Fruit fly (Drosophila melanogaster): ENCODE results near the gene CG3308.

Gene CG3308

DNA sequence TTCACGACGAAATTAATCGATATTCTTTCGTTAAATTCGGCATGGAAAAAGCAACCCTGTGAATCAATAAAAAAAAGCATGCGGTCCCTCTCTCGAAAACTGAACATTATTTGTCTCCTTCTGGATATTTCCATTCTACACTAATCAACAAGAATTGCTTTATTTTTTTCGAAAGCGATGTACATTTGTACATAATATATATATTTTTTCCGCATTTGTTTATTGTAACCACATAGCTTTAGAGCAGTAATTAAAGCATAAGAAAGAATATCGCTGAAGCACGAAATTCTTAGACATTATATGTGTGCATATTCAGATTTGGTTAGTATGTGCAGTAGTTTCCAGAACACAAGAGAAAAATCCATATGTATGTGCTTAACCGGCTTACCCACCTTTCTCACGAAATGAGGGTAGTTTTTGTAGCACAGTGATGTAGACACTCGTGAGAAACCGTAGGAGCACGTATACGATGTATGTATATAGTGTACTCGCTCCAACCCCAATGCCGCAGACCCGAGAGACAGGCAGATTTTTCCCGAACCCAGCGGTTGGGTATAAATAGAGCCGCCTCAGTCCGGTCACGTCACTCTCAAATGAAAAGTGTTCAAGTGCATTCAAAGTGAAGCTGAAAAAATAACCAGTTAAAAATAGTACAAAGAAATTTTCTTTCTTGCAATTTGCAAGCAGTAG is 22.6 kb upstream of the CG3308 start (continued):
- peak; percentile 80 for TF ChIP-seq mam (GFP tag; optimal IDR thresholded peaks at IDR 0.05)
- peak; percentile 94 for TF ChIP-seq CG12659 (GFP tag; optimal IDR thresholded peaks at IDR 0.05)
- peak in 1 of 2 experiments; percentile 86 for TF ChIP-seq Eip74EF (GFP tag; optimal IDR thresholded peaks at IDR 0.05)
- TF ChIP-seq CG14014 (GFP tag; IDR thresholded peaks at IDR 0.05), result no peak
- TF ChIP-seq HLH3B (GFP tag; IDR thresholded peaks at IDR 0.05), result no peak
- no peak for TF ChIP-seq knrl (GFP tag; IDR thresholded peaks at IDR 0.05; ENCODE audit: partially characterized antibody)
- TF ChIP-seq bbx (GFP tag; IDR thresholded peaks at IDR 0.05; ENCODE audit: partially characterized antibody), result no peak
- no peak for TF ChIP-seq Sin3A (optimal IDR thresholded peaks at IDR 0.05)
- peak; percentile 38 for TF ChIP-seq CG8290 (GFP tag; optimal IDR thresholded peaks at IDR 0.05)
- TF ChIP-seq CG8290 (tag; optimal IDR thresholded peaks at IDR 0.05), result peak; percentile 45 to 75
- peak; percentile 58 for TF ChIP-seq her (GFP tag; optimal IDR thresholded peaks at IDR 0.05)
- peak; percentile 75 for TF ChIP-seq chn (GFP tag; optimal IDR thresholded peaks at IDR 0.05)
- no peak for TF ChIP-seq gt (GFP tag; IDR thresholded peaks at IDR 0.05)
- TF ChIP-seq esg (GFP tag; conservative IDR thresholded peaks at IDR 0.05), result no peak
- peak; percentile 74 for TF ChIP-seq HmgD (GFP tag; optimal IDR thresholded peaks at IDR 0.05)
- TF ChIP-seq CG13123 (GFP tag; optimal IDR thresholded peaks at IDR 0.05), result peak; percentile 60
- TF ChIP-seq CG12744 (GFP tag; optimal IDR thresholded peaks at IDR 0.05), result peak; percentile 45
- TF ChIP-seq tin (GFP tag; optimal IDR thresholded peaks at IDR 0.05), result peak; percentile 73
- peak; percentile 75 for TF ChIP-seq pho (GFP tag; optimal IDR thresholded peaks at IDR 0.05)
- TF ChIP-seq YL-1 (GFP tag; optimal IDR thresholded peaks at IDR 0.05), result peak; percentile 75
- TF ChIP-seq chm (GFP tag; IDR thresholded peaks at IDR 0.05), result no peak
- TF ChIP-seq run (tag; optimal IDR thresholded peaks at IDR 0.05), result peak; percentile 28
- TF ChIP-seq CG4282 (GFP tag; optimal IDR thresholded peaks at IDR 0.05), result no peak
- no peak for TF ChIP-seq CG3407 (GFP tag; optimal IDR thresholded peaks at IDR 0.05)
- peak; percentile 36 for TF ChIP-seq Dp (GFP tag; optimal IDR thresholded peaks at IDR 0.05)
- peak; percentile 69 for TF ChIP-seq CG30403 (GFP tag; optimal IDR thresholded peaks at IDR 0.05)
- TF ChIP-seq CkIIα-i1 (GFP tag; IDR thresholded peaks at IDR 0.05), result no peak
- TF ChIP-seq CG32767 (GFP tag; IDR thresholded peaks at IDR 0.05), result no peak
- TF ChIP-seq CG3995 (GFP tag; optimal IDR thresholded peaks at IDR 0.05), result peak; percentile 61
- no peak for TF ChIP-seq HLH4C (GFP tag; IDR thresholded peaks at IDR 0.05; ENCODE audit: partially characterized antibody)
- peak; percentile 14 for TF ChIP-seq fd64A (GFP tag; optimal IDR thresholded peaks at IDR 0.05)
- no peak for TF ChIP-seq Bgb (GFP tag; IDR thresholded peaks at IDR 0.05; ENCODE audit: partially characterized antibody)
- TF ChIP-seq E2f1 (GFP tag; IDR thresholded peaks at IDR 0.05), result no peak
- TF ChIP-seq CG9797 (GFP tag; optimal IDR thresholded peaks at IDR 0.05), result no peak
- TF ChIP-seq nom (GFP tag; optimal IDR thresholded peaks at IDR 0.05), result peak; percentile 88
- TF ChIP-seq CG9876 (GFP tag; optimal IDR thresholded peaks at IDR 0.05), result peak; percentile 66
- no peak for TF ChIP-seq Ravus (GFP tag; IDR thresholded peaks at IDR 0.05)
- TF ChIP-seq CG31224 (GFP tag; IDR thresholded peaks at IDR 0.05), result no peak
- no peak for TF ChIP-seq ro (GFP tag; IDR thresholded peaks at IDR 0.05)
- peak; percentile 88 for TF ChIP-seq nerfin-1 (tag; optimal IDR thresholded peaks at IDR 0.05)
- TF ChIP-seq Trl (optimal IDR thresholded peaks at IDR 0.05), result peak; percentile 36 to 64
- TF ChIP-seq Trl (GFP tag; optimal IDR thresholded peaks at IDR 0.05), result peak; percentile 50
- TF ChIP-seq chif (GFP tag; optimal IDR thresholded peaks at IDR 0.05), result peak; percentile 63 to 80
- TF ChIP-seq CG10274 (GFP tag; optimal IDR thresholded peaks at IDR 0.05), result peak; percentile 71
- TF ChIP-seq vfl (GFP tag; optimal IDR thresholded peaks at IDR 0.05), result peak; percentile 33
- TF ChIP-seq CG1024 (GFP tag; IDR thresholded peaks at IDR 0.05), result no peak
- no peak for TF ChIP-seq ssp (GFP tag; IDR thresholded peaks at IDR 0.05)
- TF ChIP-seq CG6765 (GFP tag; optimal IDR thresholded peaks at IDR 0.05), result peak; percentile 88
- TF ChIP-seq Blimp-1 (GFP tag; optimal IDR thresholded peaks at IDR 0.05), result peak; percentile 84
- no peak for TF ChIP-seq lov (optimal IDR thresholded peaks at IDR 0.05)
- no peak for TF ChIP-seq lov (GFP tag; IDR thresholded peaks at IDR 0.05)
- TF ChIP-seq CG15011 (GFP tag; optimal IDR thresholded peaks at IDR 0.05), result peak; percentile 87
